Worm (Caenorhabditis elegans) whole organism, L4/young adult: ENCODE results near the gene F58H1.8.

ENCODE experiments used
- W03F9.2 ChIP-seq: fragments of 150-350 bp; optimal IDR thresholded peaks from 2 replicates; lab custom pipeline; 2014; ENCODE audit warnings: missing biosample characterization, missing genetic modification characterization
- him-1 ChIP-seq: sonication (generic microtip); optimal IDR thresholded peaks from 2 replicates; lab custom pipeline; 2016; ENCODE audit warnings: missing genotype, missing genetic modification reagents, missing genetic modification characterization, missing compliant biosample characterization

- TF ChIP-seq W03F9.2 (tag; lab: Kevin White, UChicago) = no peak
- no peak for TF ChIP-seq him-1 (tag; lab: Kevin White, UChicago)
These were observed 17.8 kb upstream of the F58H1.8 start, which contains the start of gene R31.2 for ce11 chrV:11917186-11917585.
